Fruit fly (Drosophila melanogaster) S2 (cell line): ENCODE results near the gene AcCoAS.

Source experiments
- CG8478 ChIP-seq: fragments of >200 bp; optimal IDR thresholded peaks from 2 replicates; lab custom pipeline; 2018
- CTCF ChIP-seq, 2 experiments: fragments of >200 bp; optimal IDR thresholded peaks; 2 replicates each; lab custom pipeline; 2018

DNA sequence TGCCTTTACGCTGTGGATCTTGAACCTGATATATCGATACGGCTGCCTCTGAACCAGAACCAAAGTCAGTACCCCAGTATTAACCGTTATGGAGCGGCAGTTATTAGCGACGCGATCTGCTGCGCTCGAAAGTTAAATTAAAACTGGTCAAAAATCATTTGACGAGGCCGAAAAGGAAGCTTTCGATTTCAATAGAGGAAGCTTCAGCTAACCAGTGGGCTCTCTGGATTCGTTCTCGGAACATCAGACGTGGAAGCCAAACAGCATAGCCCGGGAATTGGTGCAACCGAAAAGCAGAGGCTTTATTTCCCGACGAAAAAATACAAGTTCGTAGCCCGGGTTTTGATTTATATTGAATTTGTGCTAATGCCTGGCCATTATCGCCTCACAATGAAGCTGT lies 12.7 kb upstream of the AcCoAS start, which contains the start of gene Cpr78Ca:
- no peak for TF ChIP-seq CTCF (optimal IDR thresholded peaks at IDR 0.05; lab: Kevin White, UChicago)
- TF ChIP-seq CG8478 (lab: Kevin White, UChicago): no peak
